Worm (Caenorhabditis elegans) whole organism, late embryonic: ENCODE data around the gene ZK550.6.

Source experiments
- C08G9.2 ChIP-seq: sonication (generic microtip); optimal IDR thresholded peaks from 2 replicates; lab custom pipeline; 2016; ENCODE audit warnings: mild to moderate bottlenecking, missing genetic modification characterization, moderate library complexity, missing compliant biosample characterization
- ceh-18 ChIP-seq: sonication (generic microtip); optimal IDR thresholded peaks from 2 replicates; lab custom pipeline; 2016; ENCODE audit warnings: missing genetic modification characterization, missing compliant biosample characterization
- ceh-24 ChIP-seq: sonication (generic microtip); optimal IDR thresholded peaks from 2 replicates; lab custom pipeline; 2016; ENCODE audit warnings: mild to moderate bottlenecking, missing genetic modification characterization, missing compliant biosample characterization
- dve-1 ChIP-seq: sonication (generic microtip); optimal IDR thresholded peaks from 2 replicates; lab custom pipeline; 2017; ENCODE audit warnings: antibody characterized with exemption, mild to moderate bottlenecking, missing genetic modification characterization, missing compliant biosample characterization
- elt-4 ChIP-seq: sonication (generic microtip); optimal IDR thresholded peaks from 2 replicates; lab custom pipeline; 2016; ENCODE audit warnings: missing genetic modification characterization, missing compliant biosample characterization
- eyg-1 ChIP-seq: sonication (generic microtip); optimal IDR thresholded peaks from 2 replicates; lab custom pipeline; 2016; ENCODE audit warnings: missing genotype, missing genetic modification characterization, missing compliant biosample characterization
- hlh-30 ChIP-seq: sonication (generic microtip); optimal IDR thresholded peaks from 2 replicates; lab custom pipeline; 2017; ENCODE audit warnings: antibody characterized with exemption, missing genetic modification characterization, missing compliant biosample characterization; ENCODE audit not compliant: insufficient read depth
- npax-4 ChIP-seq: sonication (generic microtip); optimal IDR thresholded peaks from 2 replicates; lab custom pipeline; 2016; ENCODE audit warnings: missing genetic modification characterization, missing compliant biosample characterization
- sox-4 ChIP-seq: sonication (generic microtip); optimal IDR thresholded peaks from 2 replicates; lab custom pipeline; 2017; ENCODE audit warnings: mild to moderate bottlenecking, missing genetic modification characterization, inconsistent platforms, missing compliant biosample characterization
- tbx-2 ChIP-seq: sonication (generic microtip); optimal IDR thresholded peaks from 2 replicates; lab custom pipeline; 2016; ENCODE audit warnings: missing genetic modification characterization, missing compliant biosample characterization
- unc-55 ChIP-seq: sonication (generic microtip); optimal IDR thresholded peaks from 2 replicates; lab custom pipeline; 2017; ENCODE audit warnings: missing biosample characterization, missing genetic modification reagents, missing genetic modification characterization

DNA sequence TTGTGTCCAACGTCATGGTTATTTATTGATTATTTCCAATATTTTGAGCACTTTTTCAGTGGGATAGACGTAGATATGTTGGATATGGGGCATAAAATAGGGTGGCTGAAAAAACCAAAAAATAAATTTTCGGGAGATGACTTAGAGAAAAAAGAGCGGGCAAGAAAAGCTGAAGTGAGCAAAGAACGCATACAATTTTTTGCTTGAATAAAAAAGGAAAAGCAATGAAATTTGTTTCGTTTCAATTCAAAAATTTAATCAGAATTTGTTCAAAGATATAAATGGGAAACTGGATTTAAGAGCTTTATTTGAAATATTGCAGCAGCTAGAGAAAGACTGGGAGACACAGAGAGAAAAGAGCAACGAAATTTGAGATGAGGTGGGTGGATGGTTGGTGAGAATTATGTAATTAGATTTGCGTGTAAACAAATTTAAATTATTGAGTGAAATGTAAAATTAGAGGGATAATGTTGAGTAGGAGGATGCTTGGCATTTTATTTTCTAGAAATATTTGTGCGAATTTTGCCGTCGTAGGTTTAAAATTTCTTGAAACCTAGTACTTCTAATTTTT, 29.4 kb upstream of the ZK550.6 start, which contains the start of the genes T28F3.11 and slc-17.4:
- no peak for TF ChIP-seq ceh-24 (tag; lab: Kevin White, UChicago)
- TF ChIP-seq ceh-18 (tag; lab: Kevin White, UChicago), result no peak
- no peak for TF ChIP-seq hlh-30 (tag; lab: Kevin White, UChicago)
- TF ChIP-seq C08G9.2 (tag; lab: Kevin White, UChicago), result no peak
- TF ChIP-seq eyg-1 (tag; lab: Kevin White, UChicago), result no peak
- TF ChIP-seq unc-55, result no peak
- no peak for TF ChIP-seq npax-4 (tag; lab: Kevin White, UChicago)
- no peak for TF ChIP-seq elt-4
- TF ChIP-seq sox-4 (tag; lab: Kevin White, UChicago), result no peak
- no peak for TF ChIP-seq dve-1 (tag; lab: Kevin White, UChicago)
- no peak for TF ChIP-seq tbx-2 (tag; lab: Kevin White, UChicago)
